Worm (Caenorhabditis elegans) whole organism, early embryonic: ENCODE measurements around the gene F59B10.2.

Source experiments
- B0310.2 ChIP-seq: sonication (generic microtip); optimal IDR thresholded peaks from 2 replicates; lab custom pipeline; 2016; ENCODE audit warnings: mild to moderate bottlenecking, missing genetic modification characterization, missing compliant biosample characterization
- ama-1 ChIP-seq: fragments of 150-350 bp; optimal IDR thresholded peaks from 2 replicates; lab custom pipeline; 2014
- hnd-1 ChIP-seq: sonication (generic microtip); optimal IDR thresholded peaks from 2 replicates; lab custom pipeline; 2016; ENCODE audit warnings: missing genetic modification characterization, missing compliant biosample characterization
- pes-1 ChIP-seq: fragments of 200-800 bp; sonication (Bioruptor generic); IDR thresholded peaks from 2 replicates; pipeline ENCODE4 v1.3.6; 2022; ENCODE audit warnings: missing genetic modification reagents, missing genetic modification characterization, missing compliant biosample characterization
- scrt-1 ChIP-seq: fragments of 200-800 bp; sonication (Bioruptor generic); IDR thresholded peaks from 2 replicates; pipeline ENCODE4 v1.3.6; 2022; ENCODE audit warnings: missing genetic modification characterization, missing compliant biosample characterization
- sea-1 ChIP-seq: fragments of 200-800 bp; sonication (Bioruptor generic); conservative IDR thresholded peaks from 2 replicates; pipeline ENCODE4 v1.3.6; 2022; ENCODE audit warnings: missing genetic modification characterization, missing compliant biosample characterization
- tbx-11 ChIP-seq: fragments of 200-800 bp; sonication (Bioruptor generic); IDR thresholded peaks from 2 replicates; pipeline ENCODE4 v1.3.6; 2022; ENCODE audit warnings: missing genetic modification characterization, missing compliant biosample characterization

ce11 chrII:10466552-10466951, 43.1 kb downstream of the F59B10.2 start, which contains the start of gene tnc-2:
- TF ChIP-seq hnd-1 (tag; lab: Kevin White, UChicago): no peak
- TF ChIP-seq tbx-11 (GFP tag; lab: Robert Waterston, UW): no peak
- no peak for TF ChIP-seq sea-1 (GFP tag; lab: Robert Waterston, UW)
- TF ChIP-seq ama-1 (lab: Kevin White, UChicago): no peak
- TF ChIP-seq pes-1 (GFP tag; lab: Robert Waterston, UW): no peak
- TF ChIP-seq scrt-1 (GFP tag; lab: Robert Waterston, UW): no peak
- no peak for TF ChIP-seq B0310.2 (tag; lab: Kevin White, UChicago)
